Worm (Caenorhabditis elegans) whole organism, late embryonic: ENCODE data around the gene rho-1.
"Not testable (repeated sequence)": the region's sequence is repeated elsewhere in the genome, so short reads cannot be mapped to it uniquely, and the experiment has no call there.

Experiments
- ceh-22 ChIP-seq: sonication (generic microtip); optimal IDR thresholded peaks from 2 replicates; lab custom pipeline; 2017; ENCODE audit warnings: missing biosample characterization, missing genetic modification characterization
- ceh-30 ChIP-seq: fragments of 150-350 bp; optimal IDR thresholded peaks from 2 replicates; lab custom pipeline; 2014; ENCODE audit warnings: missing biosample characterization, missing genetic modification characterization
- ceh-9 ChIP-seq: sonication (generic microtip); optimal IDR thresholded peaks from 2 replicates; lab custom pipeline; 2016; ENCODE audit warnings: mild to moderate bottlenecking, missing genetic modification characterization, inconsistent platforms, missing compliant biosample characterization
- fkh-10 ChIP-seq: fragments of 150-350 bp; optimal IDR thresholded peaks from 2 replicates; lab custom pipeline; 2014; ENCODE audit warnings: missing biosample characterization, missing genetic modification reagents, missing genetic modification characterization
- hlh-30 ChIP-seq: sonication (generic microtip); optimal IDR thresholded peaks from 2 replicates; lab custom pipeline; 2017; ENCODE audit warnings: antibody characterized with exemption, missing genetic modification characterization, missing compliant biosample characterization; ENCODE audit not compliant: insufficient read depth
- hlh-6 ChIP-seq: sonication (generic microtip); optimal IDR thresholded peaks from 2 replicates; lab custom pipeline; 2016; ENCODE audit warnings: missing genotype, missing genetic modification characterization, missing compliant biosample characterization
- nhr-11 ChIP-seq: fragments of 150-350 bp; optimal IDR thresholded peaks from 2 replicates; lab custom pipeline; 2014; ENCODE audit warnings: missing biosample characterization, missing genetic modification characterization
- rnt-1 ChIP-seq: sonication (generic microtip); optimal IDR thresholded peaks from 2 replicates; lab custom pipeline; 2016; ENCODE audit warnings: missing genetic modification characterization, missing compliant biosample characterization
- sox-2 ChIP-seq: fragments of 200-800 bp; sonication (Bioruptor generic); IDR thresholded peaks from 2 replicates; pipeline ENCODE4 v1.3.6; 2022; ENCODE audit warnings: missing genetic modification reagents, missing genetic modification characterization, missing compliant biosample characterization
- sox-4 ChIP-seq: sonication (generic microtip); optimal IDR thresholded peaks from 2 replicates; lab custom pipeline; 2017; ENCODE audit warnings: mild to moderate bottlenecking, missing genetic modification characterization, inconsistent platforms, missing compliant biosample characterization
- syd-9 ChIP-seq: sonication (generic microtip); optimal IDR thresholded peaks from 2 replicates; lab custom pipeline; 2016; ENCODE audit warnings: mild to moderate bottlenecking, missing genetic modification characterization, moderate library complexity, missing compliant biosample characterization
- tbx-2 ChIP-seq: sonication (generic microtip); optimal IDR thresholded peaks from 2 replicates; lab custom pipeline; 2016; ENCODE audit warnings: missing genetic modification characterization, missing compliant biosample characterization
- unc-3 ChIP-seq, 2 experiments: fragments of 200-800 bp in 1 of 2; sonication (Bioruptor generic) in 1 of 2; sonication (generic microtip) in 1 of 2; conservative IDR thresholded peaks in 1 of 2; optimal IDR thresholded peaks in 1 of 2; 2 replicates each; pipeline versions ENCODE4 v1.3.6 to Lab custom; 2016 to 2022; ENCODE audit warnings: missing compliant biosample characterization in 2 of 2, missing genetic modification characterization in 2 of 2, missing genetic modification reagents in 1 of 2
- unc-86 ChIP-seq: sonication (generic microtip); optimal IDR thresholded peaks from 2 replicates; lab custom pipeline; 2016; ENCODE audit warnings: missing genetic modification characterization, missing compliant biosample characterization

DNA sequence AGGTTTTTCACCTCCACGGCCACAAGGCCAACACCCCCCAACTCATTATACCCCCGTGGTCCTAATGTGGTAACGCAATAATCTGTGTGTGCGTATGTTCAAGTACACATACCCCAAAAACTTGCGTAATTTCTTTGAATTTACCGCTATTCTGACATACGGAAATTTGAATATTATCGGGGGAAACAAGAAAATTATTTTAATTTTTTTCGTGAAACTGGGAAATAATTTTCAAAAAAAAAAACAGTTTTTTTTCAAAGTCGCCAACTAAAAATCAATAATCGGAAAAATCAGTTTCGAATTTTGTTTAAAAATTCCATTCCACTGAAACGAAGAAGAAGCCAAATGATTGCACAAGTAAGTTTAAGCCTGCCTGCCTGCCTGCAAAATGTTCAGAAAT lies 7.9 kb downstream of the rho-1 start, which contains the start of gene Y51H4A.938:
- TF ChIP-seq sox-2 (GFP tag; lab: Robert Waterston, UW); syd-9 (tag; lab: Kevin White, UChicago); nhr-11 (tag; lab: Kevin White, UChicago); unc-86 (tag; lab: Kevin White, UChicago); rnt-1; fkh-10; ceh-22 (tag; lab: Kevin White, UChicago); hlh-30 (tag; lab: Kevin White, UChicago); unc-3 (GFP tag; conservative IDR thresholded peaks at IDR 0.05; lab: Robert Waterston, UW); unc-3 (tag; optimal IDR thresholded peaks at IDR 0.05; lab: Kevin White, UChicago); tbx-2 (tag; lab: Kevin White, UChicago); sox-4 (tag; lab: Kevin White, UChicago); ceh-9 (tag; lab: Kevin White, UChicago); hlh-6 (tag; lab: Kevin White, UChicago); ceh-30: not testable (repeated sequence)
